Worm (Caenorhabditis elegans): ENCODE results near the gene aff-1.

Gene aff-1

ce11 chrII:6824524-6824923, 39.0 kb downstream of the aff-1 start:
- TF ChIP-seq elt-1 (tag; optimal IDR thresholded peaks at IDR 0.05) (no peak), nhr-11 (tag; optimal IDR thresholded peaks at IDR 0.05) (no peak), ceh-28 (tag; optimal IDR thresholded peaks at IDR 0.05) (no peak), pqm-1 (tag; optimal IDR thresholded peaks at IDR 0.05) (peak; percentile 79), ceh-82 (tag; optimal IDR thresholded peaks at IDR 0.05) (no peak), nhr-77 (tag; optimal IDR thresholded peaks at IDR 0.05) (no peak), fkh-2 (tag; optimal IDR thresholded peaks at IDR 0.05) (no peak), unc-62 (GFP tag; optimal IDR thresholded peaks at IDR 0.05) (peak; percentile 69), mdl-1 (tag; optimal IDR thresholded peaks at IDR 0.05) (no peak), egl-5 (tag; optimal IDR thresholded peaks at IDR 0.05) (no peak), elt-2 (tag; optimal IDR thresholded peaks at IDR 0.05) (peak; percentile 87), zag-1 (tag; optimal IDR thresholded peaks at IDR 0.05) (no peak), ceh-9 (tag; optimal IDR thresholded peaks at IDR 0.05) (no peak), nhr-25 (tag; optimal IDR thresholded peaks at IDR 0.05) (peak; percentile 12)

DNA sequence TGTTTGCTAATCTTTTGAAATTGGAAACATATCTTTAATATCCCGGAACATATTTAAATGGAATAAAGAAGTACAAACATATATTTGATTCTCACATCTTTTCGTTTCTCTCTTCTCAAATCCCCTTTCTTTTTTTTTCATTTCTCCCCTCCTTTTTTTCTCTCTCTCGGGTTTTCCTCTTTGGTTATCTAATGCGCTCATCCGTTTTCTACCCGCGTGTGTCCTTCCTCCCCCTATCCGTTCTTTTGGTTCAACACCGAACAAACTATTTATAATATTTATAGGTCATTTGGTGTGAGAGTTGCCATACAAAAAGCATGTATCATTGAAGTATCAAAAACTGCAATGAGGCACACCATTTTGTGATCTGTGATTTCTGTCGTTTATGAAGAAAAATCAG, 39.6 kb downstream of the aff-1 start:
- TF ChIP-seq elt-3 (tag; optimal IDR thresholded peaks at IDR 0.05) (no peak), nhr-11 (tag; optimal IDR thresholded peaks at IDR 0.05) (no peak), nhr-76 (tag; optimal IDR thresholded peaks at IDR 0.05) (no peak), tbx-2 (tag; optimal IDR thresholded peaks at IDR 0.05) (no peak), nhr-23 (tag; optimal IDR thresholded peaks at IDR 0.05) (peak; percentile 40), unc-62 (GFP tag; optimal IDR thresholded peaks at IDR 0.05) (peak; percentile 51), egl-5 (tag; optimal IDR thresholded peaks at IDR 0.05) (no peak), mdl-1 (tag; optimal IDR thresholded peaks at IDR 0.05) (peak; percentile 20), ceh-9 (tag; optimal IDR thresholded peaks at IDR 0.05) (no peak), nhr-25 (tag; optimal IDR thresholded peaks at IDR 0.05) (peak; percentile 20), egl-27 (tag; optimal IDR thresholded peaks at IDR 0.05) (no peak), ceh-28 (tag; optimal IDR thresholded peaks at IDR 0.05) (no peak), nfya-1 (tag; optimal IDR thresholded peaks at IDR 0.05; ENCODE audit: insufficient read depth) (peak; percentile 48), lin-39 (tag; optimal IDR thresholded peaks at IDR 0.05) (peak; percentile 36), snpc-4 (tag; optimal IDR thresholded peaks at IDR 0.05) (peak; percentile 33), nhr-67 (tag; optimal IDR thresholded peaks at IDR 0.05) (no peak), elt-1 (tag; optimal IDR thresholded peaks at IDR 0.05) (peak; percentile 52)

- TF ChIP-seq unc-39 (tag; optimal IDR thresholded peaks at IDR 0.05) (no peak), pha-4 (tag; optimal IDR thresholded peaks at IDR 0.05) (no peak), ceh-16 (tag; optimal IDR thresholded peaks at IDR 0.05) (no peak), nhr-43 (tag; optimal IDR thresholded peaks at IDR 0.05; ENCODE audit: poor library complexity, severe bottlenecking) (peak; percentile 34), ama-1 (optimal IDR thresholded peaks at IDR 0.05) (no peak), lin-15B (tag; optimal IDR thresholded peaks at IDR 0.05) (no peak), sea-2 (GFP tag; optimal IDR thresholded peaks at IDR 0.05) (no peak), nhr-11 (tag; optimal IDR thresholded peaks at IDR 0.05) (no peak), nhr-67 (tag; optimal IDR thresholded peaks at IDR 0.05) (no peak), lin-39 (tag; optimal IDR thresholded peaks at IDR 0.05) (peak; percentile 99), nhr-28 (tag; optimal IDR thresholded peaks at IDR 0.05) (no peak), unc-62 (GFP tag; optimal IDR thresholded peaks at IDR 0.05) (peak; percentile 98), hmg-11 (tag; optimal IDR thresholded peaks at IDR 0.05) (peak; percentile 39), nfya-1 (tag; optimal IDR thresholded peaks at IDR 0.05; ENCODE audit: insufficient read depth) (peak; percentile 53), elt-2 (tag; optimal IDR thresholded peaks at IDR 0.05) (no peak), aly-2 (tag; optimal IDR thresholded peaks at IDR 0.05) (no peak), fos-1 (tag; optimal IDR thresholded peaks at IDR 0.05) (no peak), nhr-12 (tag; optimal IDR thresholded peaks at IDR 0.05) (no peak), ZK546.5 (tag; optimal IDR thresholded peaks at IDR 0.05) (no peak), jun-1 (tag; optimal IDR thresholded peaks at IDR 0.05) (no peak), skn-1 (tag; optimal IDR thresholded peaks at IDR 0.05) (no peak), lsy-12 (tag; optimal IDR thresholded peaks at IDR 0.05) (no peak), nhr-77 (tag; optimal IDR thresholded peaks at IDR 0.05) (no peak), eor-1 (tag; optimal IDR thresholded peaks at IDR 0.05) (no peak), daf-12 (tag; optimal IDR thresholded peaks at IDR 0.05) (no peak), ztf-11 (tag; optimal IDR thresholded peaks at IDR 0.05) (no peak), egl-5 (tag; optimal IDR thresholded peaks at IDR 0.05) (peak; percentile 23), zag-1 (tag; optimal IDR thresholded peaks at IDR 0.05) (no peak), mml-1 (tag; optimal IDR thresholded peaks at IDR 0.05) (no peak), tbx-2 (tag; optimal IDR thresholded peaks at IDR 0.05) (no peak), egl-27 (tag; optimal IDR thresholded peaks at IDR 0.05) (no peak), pqm-1 (tag; optimal IDR thresholded peaks at IDR 0.05) (no peak), nhr-76 (tag; optimal IDR thresholded peaks at IDR 0.05) (no peak), fkh-10 (GFP tag; optimal IDR thresholded peaks at IDR 0.05) (no peak), R02D3.7 (tag; optimal IDR thresholded peaks at IDR 0.05) (no peak), elt-3 (tag; optimal IDR thresholded peaks at IDR 0.05) (no peak), nhr-23 (tag; optimal IDR thresholded peaks at IDR 0.05) (no peak), ceh-28 (tag; optimal IDR thresholded peaks at IDR 0.05) (no peak), nhr-237 (tag; optimal IDR thresholded peaks at IDR 0.05) (no peak), snpc-4 (tag; optimal IDR thresholded peaks at IDR 0.05) (peak; percentile 35), ztf-4 (tag; optimal IDR thresholded peaks at IDR 0.05) (no peak), mdl-1 (tag; optimal IDR thresholded peaks at IDR 0.05) (no peak), nhr-25 (tag; optimal IDR thresholded peaks at IDR 0.05) (peak; percentile 42), ceh-9 (tag; optimal IDR thresholded peaks at IDR 0.05) (no peak), fkh-2 (tag; optimal IDR thresholded peaks at IDR 0.05) (no peak)
Measured at ce11 chrII:6823233-6823632, 40.3 kb downstream of the aff-1 start.

Measured in whole organism, L3 larva.